Worm (Caenorhabditis elegans) whole organism, midembryonic: ENCODE measurements around the gene sre-6.

Experiments
- cog-1 ChIP-seq: sonication (generic microtip); optimal IDR thresholded peaks from 2 replicates; lab custom pipeline; 2016; ENCODE audit warnings: missing genetic modification characterization, missing compliant biosample characterization
- flt-1 ChIP-seq: fragments of 200-800 bp; sonication (Bioruptor generic); IDR thresholded peaks from 2 replicates; pipeline ENCODE4 v1.3.6; 2022; ENCODE audit warnings: missing genetic modification characterization, missing compliant biosample characterization

- no peak for TF ChIP-seq cog-1 (tag; lab: Kevin White, UChicago)
- no peak for TF ChIP-seq flt-1 (GFP tag; lab: Robert Waterston, UW)
Observed at ce11 chrV:10712608-10712900, 50.0 kb downstream of the sre-6 start.
